Worm (Caenorhabditis elegans): Measurements from ENCODE around the gene rmd-3.

DNA sequence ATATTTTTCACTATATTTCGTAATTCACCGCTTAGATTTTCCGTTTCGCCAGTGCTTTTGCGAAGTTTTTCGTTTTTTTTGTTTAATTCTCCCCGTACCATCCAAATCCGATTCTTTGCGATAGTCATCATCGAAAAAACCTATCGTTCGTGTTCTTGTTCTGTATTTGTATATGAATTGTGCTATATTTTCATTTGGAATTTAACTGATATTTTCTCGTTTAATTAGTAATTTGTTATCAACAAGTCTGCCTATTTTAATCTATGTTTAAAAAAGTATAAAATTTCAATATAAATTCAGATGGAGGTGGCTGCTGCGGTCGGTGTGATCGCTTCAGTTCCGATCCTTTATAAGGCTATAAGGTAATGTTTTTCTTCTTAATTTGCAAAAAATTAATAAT is 36.8 kb downstream of the rmd-3 start, which contains the start of gene samp-1:
- no peak for TF ChIP-seq zip-5 (tag; optimal IDR thresholded peaks at IDR 0.05)
- TF ChIP-seq ztf-16 (tag; optimal IDR thresholded peaks at IDR 0.05) = no peak
- TF ChIP-seq nhr-11 (tag; optimal IDR thresholded peaks at IDR 0.05) = no peak
- no peak for TF ChIP-seq ceh-9 (tag; optimal IDR thresholded peaks at IDR 0.05)
- TF ChIP-seq ceh-34 (tag; optimal IDR thresholded peaks at IDR 0.05) = no peak
- TF ChIP-seq syd-9 (tag; optimal IDR thresholded peaks at IDR 0.05) = no peak
- no peak for TF ChIP-seq hlh-30 (tag; optimal IDR thresholded peaks at IDR 0.05; ENCODE audit: insufficient read depth)
- no peak for TF ChIP-seq eyg-1 (tag; optimal IDR thresholded peaks at IDR 0.05)

All from whole organism, late embryonic.